Fruit fly (Drosophila melanogaster): ENCODE data around the gene Sfp24Bc.
A peak's percentile ranks its signal among the peaks of the same experiment; 100 is the strongest.

Sfp24Bc gene

dm6 chr2L:3647521-3648172 lies 22.7 kb downstream of the Sfp24Bc start (continued):
- TF ChIP-seq Blimp-1 (GFP tag; optimal IDR thresholded peaks at IDR 0.05) = peak; percentile 3
- no peak for TF ChIP-seq CG17829 (tag; optimal IDR thresholded peaks at IDR 0.05)
- 0 out of 2 replicates have a peak, but pooled peaks have one; percentile 26 for TF ChIP-seq CG14441 (GFP tag; IDR thresholded peaks at IDR 0.05)
- no peak for TF ChIP-seq Ets97D (GFP tag; optimal IDR thresholded peaks at IDR 0.05)
- TF ChIP-seq Vsx1 (GFP tag; optimal IDR thresholded peaks at IDR 0.05) = peak; percentile 34
- TF ChIP-seq E2f1 (GFP tag; IDR thresholded peaks at IDR 0.05) = no peak
- TF ChIP-seq MESR4 (GFP tag; optimal IDR thresholded peaks at IDR 0.05) = no peak
- no peak for TF ChIP-seq vfl (GFP tag; optimal IDR thresholded peaks at IDR 0.05)
- 0 out of 2 replicates have a peak, but pooled peaks have one; percentile 30 for TF ChIP-seq Xrp1 (GFP tag; IDR thresholded peaks at IDR 0.05)
- TF ChIP-seq CG11696 (GFP tag; IDR thresholded peaks at IDR 0.05) = no peak
- TF ChIP-seq CG10209 (GFP tag; optimal IDR thresholded peaks at IDR 0.05) = peak; percentile 6
- peak; percentile 30 for TF ChIP-seq CG11504 (tag; optimal IDR thresholded peaks at IDR 0.05)
- TF ChIP-seq sens (GFP tag) = peak; percentile 62
- no peak for TF ChIP-seq chinmo (GFP tag; IDR thresholded peaks at IDR 0.05; ENCODE audit: partially characterized antibody)
- TF ChIP-seq abd-A (tag; optimal IDR thresholded peaks at IDR 0.05) = no peak
- no peak for TF ChIP-seq pan (optimal IDR thresholded peaks at IDR 0.05)
- peak in 1 of 2 experiments; percentile 55 for TF ChIP-seq pan (GFP tag; optimal IDR thresholded peaks at IDR 0.05 in 1 of 2, IDR thresholded peaks at IDR 0.05 in 1 of 2)
- peak; percentile 26 for TF ChIP-seq CG4707 (GFP tag; optimal IDR thresholded peaks at IDR 0.05)
- TF ChIP-seq cas (GFP tag; IDR thresholded peaks at IDR 0.05) = no peak
- TF ChIP-seq az2 (GFP tag; optimal IDR thresholded peaks at IDR 0.05) = no peak
- no peak for TF ChIP-seq emc (GFP tag; optimal IDR thresholded peaks at IDR 0.05)
- no peak for TF ChIP-seq p53 (GFP tag; optimal IDR thresholded peaks at IDR 0.05)
- no peak for TF ChIP-seq fu2 (GFP tag; optimal IDR thresholded peaks at IDR 0.05)
- TF ChIP-seq HLH3B (GFP tag; IDR thresholded peaks at IDR 0.05) = 0 out of 2 replicates have a peak, but pooled peaks have one; percentile 4
- TF ChIP-seq vnd (GFP tag; IDR thresholded peaks at IDR 0.05; ENCODE audit: partially characterized antibody) = no peak
- no peak for TF ChIP-seq zen (tag; optimal IDR thresholded peaks at IDR 0.05)
- TF ChIP-seq CG11398 (GFP tag; optimal IDR thresholded peaks at IDR 0.05) = no peak
- TF ChIP-seq pzg (GFP tag; optimal IDR thresholded peaks at IDR 0.05) = no peak
- peak; percentile 26 for TF ChIP-seq onecut (GFP tag; IDR thresholded peaks at IDR 0.05)
- TF ChIP-seq kni (GFP tag; optimal IDR thresholded peaks at IDR 0.05) = no peak
- TF ChIP-seq jigr1 (GFP tag; IDR thresholded peaks at IDR 0.05) = no peak
- no peak for TF ChIP-seq D (optimal IDR thresholded peaks at IDR 0.05)
- peak; percentile 19 for TF ChIP-seq D (GFP tag; optimal IDR thresholded peaks at IDR 0.05)
- TF ChIP-seq hth (optimal IDR thresholded peaks at IDR 0.05) = no peak
- peak; percentile 13 for TF ChIP-seq CG17385 (GFP tag; optimal IDR thresholded peaks at IDR 0.05)
- peak; percentile 9 for TF ChIP-seq CG11723 (GFP tag; optimal IDR thresholded peaks at IDR 0.05)
- TF ChIP-seq CG1603 (tag; optimal IDR thresholded peaks at IDR 0.05) = peak; percentile 40
- no peak for TF ChIP-seq Adf1 (GFP tag; IDR thresholded peaks at IDR 0.05)
- no peak for TF ChIP-seq CG15696 (tag; optimal IDR thresholded peaks at IDR 0.05)
- no peak for TF ChIP-seq Oli (tag; optimal IDR thresholded peaks at IDR 0.05)
- no peak for TF ChIP-seq CG1792 (GFP tag; optimal IDR thresholded peaks at IDR 0.05)
- TF ChIP-seq E2f2 (GFP tag; IDR thresholded peaks at IDR 0.05) = peak; percentile 15; the same call in 1 of the 2 replicates
- no peak for TF ChIP-seq gt (GFP tag; IDR thresholded peaks at IDR 0.05)
- no peak for TF ChIP-seq slp2 (GFP tag; optimal IDR thresholded peaks at IDR 0.05)
- TF ChIP-seq tio (GFP tag; optimal IDR thresholded peaks at IDR 0.05) = no peak
- 0 out of 3 replicates have a peak, but pooled peaks have one; percentile 39 for TF ChIP-seq ci (GFP tag; IDR thresholded peaks at IDR 0.05)
- no peak for TF ChIP-seq eve (GFP tag; optimal IDR thresholded peaks at IDR 0.05)
- TF ChIP-seq salm (tag; optimal IDR thresholded peaks at IDR 0.05) = peak; percentile 7
- peak; percentile 24 for TF ChIP-seq gem (tag; optimal IDR thresholded peaks at IDR 0.05)
- no peak for TF ChIP-seq CG8478 (optimal IDR thresholded peaks at IDR 0.05)
- TF ChIP-seq CG11247 (GFP tag; IDR thresholded peaks at IDR 0.05) = no peak
